Fruit fly (Drosophila melanogaster) whole organism, prepupa: Measurements from ENCODE around the gene CG13623.

Source experiments
- Blimp-1 ChIP-seq: fragments of 200-800 bp; sonication (Bioruptor generic); optimal IDR thresholded peaks from 3 replicates; lab custom pipeline; 2017; ENCODE audit warnings: missing biosample characterization, missing genetic modification characterization, mild to moderate bottlenecking, moderate library complexity, missing genetic modification reagents
- CG10631 ChIP-seq: fragments of 200-800 bp; sonication (Bioruptor generic); optimal IDR thresholded peaks from 2 replicates; lab custom pipeline; 2016; ENCODE audit warnings: missing biosample characterization, missing genetic modification characterization
- CG11294 ChIP-seq: fragments of 200-800 bp; sonication (Bioruptor generic); IDR thresholded peaks from 2 replicates; pipeline ENCODE4 v1.3.6; 2022; ENCODE audit warnings: missing biosample characterization, missing genetic modification characterization
- CG11762 ChIP-seq: fragments of 200-800 bp; sonication (Bioruptor generic); optimal IDR thresholded peaks from 3 replicates; lab custom pipeline; 2016; ENCODE audit warnings: missing biosample characterization, missing genetic modification characterization; ENCODE audit not compliant: insufficient read depth
- CG11902 ChIP-seq: fragments of 200-800 bp; sonication (Bioruptor generic); optimal IDR thresholded peaks from 3 replicates; lab custom pipeline; 2016; ENCODE audit warnings: missing biosample characterization, missing genetic modification characterization
- CG15336 ChIP-seq: fragments of 200-800 bp; sonication (Bioruptor generic); IDR thresholded peaks from 2 replicates; pipeline ENCODE4 v1.3.6; 2022; ENCODE audit warnings: missing biosample characterization, missing genetic modification characterization
- CG16779 ChIP-seq: fragments of 200-800 bp; sonication (Bioruptor generic); optimal IDR thresholded peaks from 3 replicates; lab custom pipeline; 2017; ENCODE audit warnings: missing biosample characterization, mild to moderate bottlenecking, missing genetic modification characterization
- CG32006 ChIP-seq: fragments of 200-800 bp; sonication (Bioruptor generic); optimal IDR thresholded peaks from 3 replicates; lab custom pipeline; 2017; ENCODE audit warnings: missing biosample characterization, mild to moderate bottlenecking, missing genetic modification characterization
- CG34406 ChIP-seq: fragments of 200-800 bp; sonication (Bioruptor generic); optimal IDR thresholded peaks from 3 replicates; lab custom pipeline; 2016; ENCODE audit warnings: missing biosample characterization, missing genetic modification characterization
- CG3919 ChIP-seq: fragments of 200-800 bp; sonication (Bioruptor generic); optimal IDR thresholded peaks from 3 replicates; lab custom pipeline; 2016; ENCODE audit warnings: missing biosample characterization, missing genetic modification characterization
- CG4318 ChIP-seq: fragments of 200-800 bp; sonication (Bioruptor generic); optimal IDR thresholded peaks from 3 replicates; lab custom pipeline; 2017; ENCODE audit warnings: missing biosample characterization, mild to moderate bottlenecking, missing genetic modification characterization
- CG6163 ChIP-seq: fragments of 200-800 bp; sonication (Bioruptor generic); IDR thresholded peaks from 3 replicates; pipeline ENCODE4 v1.3.6; 2022; ENCODE audit warnings: missing biosample characterization, missing genetic modification characterization
- CG6276 ChIP-seq: fragments of 200-800 bp; sonication (Bioruptor generic); optimal IDR thresholded peaks from 2 replicates; lab custom pipeline; 2017; ENCODE audit warnings: missing biosample characterization, mild to moderate bottlenecking, missing genetic modification characterization
- CG6792 ChIP-seq: fragments of 200-800 bp; sonication (Bioruptor generic); optimal IDR thresholded peaks from 3 replicates; lab custom pipeline; 2016; ENCODE audit warnings: missing biosample characterization, missing genetic modification characterization
- CG6808 ChIP-seq: fragments of 200-800 bp; sonication (Bioruptor generic); optimal IDR thresholded peaks from 3 replicates; lab custom pipeline; 2017; ENCODE audit warnings: missing biosample characterization, missing genetic modification characterization, mild to moderate bottlenecking, moderate library complexity, missing genetic modification reagents
- CG6854 ChIP-seq: fragments of 200-800 bp; sonication (Bioruptor generic); optimal IDR thresholded peaks from 2 replicates; lab custom pipeline; 2017; ENCODE audit warnings: missing biosample characterization, mild to moderate bottlenecking, missing genetic modification characterization
- CG7368 ChIP-seq: fragments of 200-800 bp; sonication (Bioruptor generic); optimal IDR thresholded peaks from 3 replicates; lab custom pipeline; 2016; ENCODE audit warnings: missing biosample characterization, missing genetic modification characterization
- CG8319 ChIP-seq: fragments of 200-800 bp; sonication (Bioruptor generic); optimal IDR thresholded peaks from 3 replicates; lab custom pipeline; 2016; ENCODE audit warnings: missing biosample characterization, missing genetic modification characterization
- CG8632 ChIP-seq: fragments of 200-800 bp; sonication (Bioruptor generic); optimal IDR thresholded peaks from 3 replicates; lab custom pipeline; 2016; ENCODE audit warnings: missing biosample characterization, missing genetic modification characterization
- CG9139 ChIP-seq: fragments of 200-800 bp; sonication (Bioruptor generic); optimal IDR thresholded peaks from 3 replicates; lab custom pipeline; 2017; ENCODE audit warnings: missing biosample characterization, mild to moderate bottlenecking, missing genetic modification characterization
- Eip75B ChIP-seq: fragments of 200-800 bp; sonication (Bioruptor generic); optimal IDR thresholded peaks from 3 replicates; lab custom pipeline; 2016; ENCODE audit warnings: missing biosample characterization, missing genetic modification characterization
- Eip78C ChIP-seq: fragments of 200-800 bp; sonication (Bioruptor generic); peaks from one replicate; lab custom pipeline; 2016; ENCODE audit warnings: missing biosample characterization, missing genetic modification characterization
- Ets96B ChIP-seq: fragments of 200-800 bp; optimal IDR thresholded peaks from 2 replicates; lab custom pipeline; 2019; ENCODE audit warnings: missing biosample characterization, mild to moderate bottlenecking, missing genetic modification characterization, moderate library complexity
- Gug ChIP-seq: fragments of 200-800 bp; sonication (Bioruptor generic); IDR thresholded peaks from 2 replicates; pipeline ENCODE4 v1.3.6; 2022; ENCODE audit warnings: missing biosample characterization, missing genetic modification characterization
- Hr38 ChIP-seq: sonication (Bioruptor generic); optimal IDR thresholded peaks from 2 replicates; lab custom pipeline; 2016; ENCODE audit warnings: missing biosample characterization, missing genetic modification characterization
- Hr39 ChIP-seq: fragments of 200-800 bp; sonication (Bioruptor generic); optimal IDR thresholded peaks from 2 replicates; lab custom pipeline; 2016; ENCODE audit warnings: missing biosample characterization, missing genetic modification characterization
- Hr4 ChIP-seq: fragments of 200-800 bp; sonication (Bioruptor generic); optimal IDR thresholded peaks from 3 replicates; lab custom pipeline; 2016; ENCODE audit warnings: missing biosample characterization, missing genetic modification characterization
- Lpt ChIP-seq: fragments of 200-800 bp; sonication (Bioruptor generic); optimal IDR thresholded peaks from 3 replicates; lab custom pipeline; 2016; ENCODE audit warnings: missing biosample characterization, missing genetic modification characterization
- Met ChIP-seq: fragments of 200-800 bp; sonication (Bioruptor generic); optimal IDR thresholded peaks from 3 replicates; lab custom pipeline; 2016; ENCODE audit warnings: missing biosample characterization, missing genetic modification characterization
- OdsH ChIP-seq: fragments of 200-800 bp; sonication (Bioruptor generic); optimal IDR thresholded peaks from 3 replicates; lab custom pipeline; 2016; ENCODE audit warnings: missing biosample characterization, missing genetic modification characterization
- Smox ChIP-seq: fragments of 200-800 bp; sonication (Bioruptor generic); optimal IDR thresholded peaks from 3 replicates; lab custom pipeline; 2016; ENCODE audit warnings: missing biosample characterization, missing genetic modification characterization
- Sox102F ChIP-seq: fragments of 200-800 bp; sonication (Bioruptor generic); optimal IDR thresholded peaks from 2 replicates; lab custom pipeline; 2016; ENCODE audit warnings: missing biosample characterization, mild to moderate bottlenecking, missing genetic modification characterization
- Sox15 ChIP-seq: fragments of 200-800 bp; sonication (Bioruptor generic); optimal IDR thresholded peaks from 3 replicates; lab custom pipeline; 2016; ENCODE audit warnings: missing biosample characterization, missing genetic modification characterization
- achi ChIP-seq: fragments of 200-800 bp; sonication (Bioruptor generic); optimal IDR thresholded peaks from 3 replicates; lab custom pipeline; 2016; ENCODE audit warnings: missing biosample characterization, missing genetic modification characterization
- dac ChIP-seq: fragments of 200-800 bp; sonication (Bioruptor generic); optimal IDR thresholded peaks from 2 replicates; lab custom pipeline; 2017; ENCODE audit warnings: missing biosample characterization, mild to moderate bottlenecking, missing genetic modification characterization
- dsx ChIP-seq: fragments of 200-800 bp; optimal IDR thresholded peaks from 3 replicates; lab custom pipeline; 2019; ENCODE audit warnings: missing biosample characterization, mild to moderate bottlenecking, missing genetic modification characterization, moderate library complexity; ENCODE audit not compliant: poor library complexity, severe bottlenecking
- eg ChIP-seq: fragments of 200-800 bp; sonication (Bioruptor generic); IDR thresholded peaks from 3 replicates; pipeline ENCODE4 v1.3.6; 2022; ENCODE audit warnings: missing biosample characterization, missing genetic modification characterization
- esn ChIP-seq: fragments of 200-800 bp; sonication (Bioruptor generic); optimal IDR thresholded peaks from 2 replicates; lab custom pipeline; 2016; ENCODE audit warnings: missing biosample characterization, mild to moderate bottlenecking, missing genetic modification characterization, moderate library complexity
- fd59A ChIP-seq: fragments of 200-800 bp; sonication (Bioruptor generic); optimal IDR thresholded peaks from 2 replicates; lab custom pipeline; 2017; ENCODE audit warnings: missing biosample characterization, mild to moderate bottlenecking, missing genetic modification characterization, missing genetic modification reagents
- fkh ChIP-seq: fragments of 200-800 bp; sonication (Bioruptor generic); optimal IDR thresholded peaks from 3 replicates; lab custom pipeline; 2017; ENCODE audit warnings: missing biosample characterization, mild to moderate bottlenecking, missing genetic modification characterization, moderate library complexity
- lz ChIP-seq: fragments of 200-800 bp; sonication (Bioruptor generic); optimal IDR thresholded peaks from 3 replicates; lab custom pipeline; 2016; ENCODE audit warnings: missing biosample characterization, missing genetic modification characterization
- salr ChIP-seq, 2 experiments: fragments of 200-800 bp; sonication (Bioruptor generic); optimal IDR thresholded peaks; 3 replicates each; lab custom pipeline; 2016 to 2018; ENCODE audit warnings: missing biosample characterization in 2 of 2, missing genetic modification characterization in 2 of 2, mild to moderate bottlenecking in 1 of 2
- svp ChIP-seq: fragments of 200-800 bp; sonication (Bioruptor generic); peaks from one replicate; lab custom pipeline; 2016; ENCODE audit warnings: missing biosample characterization, missing genetic modification characterization
- topi ChIP-seq: fragments of 200-800 bp; sonication (Bioruptor generic); optimal IDR thresholded peaks from 3 replicates; lab custom pipeline; 2016; ENCODE audit warnings: missing biosample characterization, missing genetic modification characterization
- vri ChIP-seq: fragments of 200-800 bp; sonication (Bioruptor generic); optimal IDR thresholded peaks from 3 replicates; lab custom pipeline; 2016; ENCODE audit warnings: missing biosample characterization, mild to moderate bottlenecking, missing genetic modification characterization

CG13623 gene

DNA sequence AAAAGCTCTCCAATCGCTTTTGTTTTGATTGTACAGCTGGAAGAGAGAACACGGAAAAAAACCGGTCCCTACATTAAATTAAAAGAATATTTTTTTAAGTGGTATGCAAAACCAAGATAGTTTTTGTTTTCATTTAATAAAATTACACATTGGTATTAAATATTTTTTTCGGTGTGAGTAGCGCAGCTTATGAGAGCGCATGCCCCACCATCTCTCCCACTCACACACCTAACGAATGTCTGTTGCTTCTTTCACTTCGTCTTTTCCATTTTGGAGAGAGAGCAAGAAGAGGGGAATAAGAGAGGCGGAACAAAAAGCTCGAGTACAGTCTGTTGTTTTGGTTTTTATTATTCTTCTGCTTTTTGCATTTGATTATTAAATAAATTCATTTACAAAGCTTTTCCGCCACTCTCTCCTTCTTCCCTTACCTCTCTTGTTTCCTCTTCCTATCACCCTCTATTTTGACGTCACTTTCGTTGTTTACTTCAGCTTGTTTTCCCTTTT lies 42.2 kb upstream of the CG13623 start (continued):
- TF ChIP-seq svp (GFP tag; lab: Kevin White, UChicago): peak; percentile 100
- peak; percentile 99 for TF ChIP-seq CG34406 (GFP tag; lab: Kevin White, UChicago)
- peak; percentile 99 for TF ChIP-seq Sox102F (GFP tag; lab: Kevin White, UChicago)
- TF ChIP-seq Sox15 (GFP tag; lab: Kevin White, UChicago): peak; percentile 94
- peak; percentile 89 for TF ChIP-seq CG6808 (GFP tag; lab: Kevin White, UChicago)
- TF ChIP-seq CG32006 (GFP tag; lab: Kevin White, UChicago): peak; percentile 99
- peak; percentile 97 for TF ChIP-seq CG11762
- TF ChIP-seq CG4318: peak; percentile 93

DNA sequence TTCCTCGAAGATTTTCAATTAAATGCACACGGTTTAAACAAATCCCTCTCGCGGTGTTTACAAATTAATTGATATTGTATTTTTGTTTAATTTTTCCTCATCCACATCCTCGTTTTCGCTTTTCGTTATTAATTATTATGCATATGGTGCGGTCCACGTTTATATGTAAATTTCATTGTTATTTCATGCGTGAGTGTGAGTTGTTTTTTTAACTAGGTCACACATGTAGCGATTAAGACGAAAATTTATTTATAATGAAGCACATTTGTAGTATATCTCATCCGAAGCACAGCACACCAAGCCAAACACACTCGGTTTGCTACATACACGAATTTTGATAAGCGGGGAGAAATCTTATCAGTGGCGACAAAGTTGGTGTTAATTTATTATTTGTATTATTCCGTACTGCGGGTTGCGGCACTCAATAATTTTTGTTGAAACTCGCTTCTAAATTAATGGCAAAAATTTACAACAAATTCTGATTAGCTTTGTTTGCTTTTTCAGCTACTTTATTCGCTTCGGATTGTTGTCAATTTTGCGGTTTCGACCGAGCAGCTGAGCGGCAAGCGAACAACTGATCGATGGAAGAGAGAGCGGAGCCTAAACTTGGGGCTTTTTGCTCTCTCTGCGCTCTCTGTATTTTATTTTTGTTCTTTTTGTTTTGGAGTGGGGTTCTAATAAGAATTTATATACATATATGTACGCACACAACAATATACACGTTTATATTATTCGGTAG lies 41.2 kb upstream of the CG13623 start:
- no peak for TF ChIP-seq esn (GFP tag; lab: Kevin White, UChicago)
- no peak for TF ChIP-seq Sox102F (GFP tag; lab: Kevin White, UChicago)
- TF ChIP-seq CG34406 (GFP tag; lab: Kevin White, UChicago): no peak
- no peak for TF ChIP-seq Smox
- TF ChIP-seq dac (GFP tag; lab: Kevin White, UChicago): no peak
- no peak for TF ChIP-seq Met (GFP tag; lab: Kevin White, UChicago)
- TF ChIP-seq Hr39: no peak
- no peak for TF ChIP-seq Eip78C (GFP tag; lab: Kevin White, UChicago)
- TF ChIP-seq fkh (GFP tag; lab: Kevin White, UChicago): peak; percentile 59
- TF ChIP-seq Ets96B (tag; lab: Kevin White, UChicago): no peak
- no peak for TF ChIP-seq lz (GFP tag; lab: Kevin White, UChicago)
- TF ChIP-seq vri (GFP tag; lab: Kevin White, UChicago): peak; percentile 75
- no peak for TF ChIP-seq CG9139 (GFP tag; lab: Kevin White, UChicago)
- no peak for TF ChIP-seq fd59A
- TF ChIP-seq Hr4 (GFP tag; lab: Kevin White, UChicago): no peak
- TF ChIP-seq CG6854 (GFP tag; lab: Kevin White, UChicago): no peak
- TF ChIP-seq Eip75B (GFP tag; lab: Kevin White, UChicago): no peak
- no peak for TF ChIP-seq CG16779 (tag; lab: Kevin White, UChicago)
- TF ChIP-seq CG32006 (GFP tag; lab: Kevin White, UChicago): no peak
- no peak for TF ChIP-seq CG10631 (GFP tag; lab: Kevin White, UChicago)
- TF ChIP-seq CG6163 (GFP tag; lab: Robert Waterston, UW): peak; percentile 66; the same call in 2 of the 3 replicates
- TF ChIP-seq svp (GFP tag; lab: Kevin White, UChicago): peak; percentile 87
- TF ChIP-seq CG6276 (GFP tag; lab: Kevin White, UChicago): no peak
- no peak for TF ChIP-seq CG11762
- TF ChIP-seq CG6792 (GFP tag; lab: Kevin White, UChicago): no peak
- no peak for TF ChIP-seq Lpt (GFP tag; lab: Kevin White, UChicago)
- TF ChIP-seq CG8319 (GFP tag; lab: Kevin White, UChicago): no peak
- no peak for TF ChIP-seq achi
- TF ChIP-seq CG15336: peak; percentile 28; the same call in 1 of the 2 replicates
- no peak for TF ChIP-seq CG3919 (GFP tag; lab: Kevin White, UChicago)
- no peak for TF ChIP-seq CG7368 (GFP tag; lab: Kevin White, UChicago)
- no peak for TF ChIP-seq salr (GFP tag; optimal IDR thresholded peaks at IDR 0.05; lab: Kevin White, UChicago)
- peak; percentile 19; the same call in 1 of the 3 replicates for TF ChIP-seq eg
- no peak for TF ChIP-seq topi (GFP tag; lab: Kevin White, UChicago)
- no peak for TF ChIP-seq CG4318
- peak; percentile 29 for TF ChIP-seq dsx (GFP tag; lab: Kevin White, UChicago)
- no peak for TF ChIP-seq Gug (GFP tag; lab: Robert Waterston, UW)
- no peak for TF ChIP-seq Blimp-1 (GFP tag; lab: Kevin White, UChicago)
- no peak for TF ChIP-seq CG8632 (GFP tag; lab: Kevin White, UChicago)
- no peak for TF ChIP-seq OdsH (GFP tag; lab: Kevin White, UChicago)
- no peak for TF ChIP-seq CG11294
- no peak for TF ChIP-seq Hr38
- TF ChIP-seq CG11902 (GFP tag; lab: Kevin White, UChicago): no peak
- TF ChIP-seq, all 60 proteins: peak for 7
